Fruit fly (Drosophila melanogaster): ENCODE results near the gene Ref1.
A peak's percentile ranks its signal among the peaks of the same experiment; 100 is the strongest.

Gene Ref1

DNA sequence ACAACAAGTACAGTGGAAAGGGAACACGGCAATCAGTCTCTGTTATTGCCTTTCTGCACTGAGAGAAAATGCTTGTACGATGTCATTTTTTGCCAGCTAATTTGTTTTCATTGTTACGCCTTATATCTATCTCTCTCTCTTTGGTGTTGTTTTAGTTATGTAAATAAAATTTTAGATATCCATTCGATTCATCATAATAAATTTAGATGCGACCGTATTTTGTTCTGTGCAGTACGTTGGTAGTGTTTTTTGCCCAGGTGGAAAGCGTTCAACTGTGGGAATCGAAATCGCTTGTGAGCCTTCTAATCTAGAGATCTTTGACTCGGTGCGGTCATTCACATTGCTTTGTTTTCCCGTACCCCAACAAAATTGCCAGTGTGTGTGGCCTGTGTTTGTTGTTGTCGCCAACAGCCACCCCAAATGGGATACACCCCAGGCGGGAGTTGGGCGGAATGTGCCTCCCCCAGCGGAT is 4.4 kb downstream of the Ref1 start (continued):
- TF ChIP-seq B-H2 (GFP tag; optimal IDR thresholded peaks at IDR 0.05) (peak; percentile 65), corto (GFP tag; optimal IDR thresholded peaks at IDR 0.05) (peak; percentile 92), CG1792 (GFP tag; optimal IDR thresholded peaks at IDR 0.05) (peak; percentile 89), odd (GFP tag; optimal IDR thresholded peaks at IDR 0.05) (peak; percentile 77), CG33213 (GFP tag; optimal IDR thresholded peaks at IDR 0.05) (peak; percentile 89), Eip74EF (GFP tag; optimal IDR thresholded peaks at IDR 0.05) (peak in 1 of 2 experiments; percentile 72), zen (tag; optimal IDR thresholded peaks at IDR 0.05) (peak; percentile 90), Ets97D (GFP tag; optimal IDR thresholded peaks at IDR 0.05) (peak; percentile 71), CTCF (GFP tag; optimal IDR thresholded peaks at IDR 0.05) (peak; percentile 64), slou (GFP tag; optimal IDR thresholded peaks at IDR 0.05) (peak; percentile 71), NFAT (GFP tag; IDR thresholded peaks at IDR 0.05) (no peak), zfh2 (GFP tag; optimal IDR thresholded peaks at IDR 0.05) (peak; percentile 82), CG10274 (GFP tag; optimal IDR thresholded peaks at IDR 0.05) (peak; percentile 79), CG6813 (GFP tag; optimal IDR thresholded peaks at IDR 0.05) (peak; percentile 87), Antp (GFP tag; optimal IDR thresholded peaks at IDR 0.05) (peak; percentile 84), D19A (tag; optimal IDR thresholded peaks at IDR 0.05) (peak; percentile 88), CG4707 (GFP tag; optimal IDR thresholded peaks at IDR 0.05) (peak; percentile 80), nom (GFP tag; optimal IDR thresholded peaks at IDR 0.05) (peak; percentile 83), HLH54F (GFP tag; optimal IDR thresholded peaks at IDR 0.05) (peak; percentile 89), dpn (GFP tag; optimal IDR thresholded peaks at IDR 0.05) (peak; percentile 89 to 93), kah (GFP tag; optimal IDR thresholded peaks at IDR 0.05) (peak; percentile 73), pan (optimal IDR thresholded peaks at IDR 0.05) (no peak), pan (GFP tag; optimal IDR thresholded peaks at IDR 0.05 in 1 of 2, IDR thresholded peaks at IDR 0.05 in 1 of 2) (no peak), CG8478 (optimal IDR thresholded peaks at IDR 0.05) (no peak), CG14710 (tag; optimal IDR thresholded peaks at IDR 0.05) (peak; percentile 85), CG1603 (tag; optimal IDR thresholded peaks at IDR 0.05) (peak; percentile 82), CG31365 (tag; optimal IDR thresholded peaks at IDR 0.05) (peak; percentile 54), twi (tag; optimal IDR thresholded peaks at IDR 0.05) (peak; percentile 58), CG5245 (GFP tag; optimal IDR thresholded peaks at IDR 0.05) (peak; percentile 91), CG12391 (tag; optimal IDR thresholded peaks at IDR 0.05) (peak; percentile 91), Fer2 (tag; optimal IDR thresholded peaks at IDR 0.05) (peak; percentile 64), CG12659 (GFP tag; optimal IDR thresholded peaks at IDR 0.05) (peak; percentile 84), lola (GFP tag; optimal IDR thresholded peaks at IDR 0.05) (peak in 1 of 3 experiments; percentile 80), ham (GFP tag; IDR thresholded peaks at IDR 0.05) (no peak), CG34376 (GFP tag; optimal IDR thresholded peaks at IDR 0.05) (peak; percentile 86), CG8924 (tag; optimal IDR thresholded peaks at IDR 0.05) (peak; percentile 91), caup (GFP tag; optimal IDR thresholded peaks at IDR 0.05; ENCODE audit: severe bottlenecking) (peak; percentile 92), CG1647 (GFP tag; optimal IDR thresholded peaks at IDR 0.05) (peak; percentile 86), Jarid2 (GFP tag; optimal IDR thresholded peaks at IDR 0.05) (peak; percentile 54), crp (GFP tag; optimal IDR thresholded peaks at IDR 0.05) (peak in 1 of 2 experiments; percentile 45), CG3163 (GFP tag; optimal IDR thresholded peaks at IDR 0.05) (peak; percentile 79), CG10209 (GFP tag; optimal IDR thresholded peaks at IDR 0.05) (peak; percentile 90), CG16779 (GFP tag; IDR thresholded peaks at IDR 0.05) (no peak), al (GFP tag; IDR thresholded peaks at IDR 0.05) (no peak), Stat92E (GFP tag; optimal IDR thresholded peaks at IDR 0.05) (peak in 1 of 3 experiments; percentile 62), CG1602 (GFP tag; optimal IDR thresholded peaks at IDR 0.05) (peak; percentile 82), CG15514 (GFP tag; optimal IDR thresholded peaks at IDR 0.05) (peak; percentile 81), Rfx (GFP tag; IDR thresholded peaks at IDR 0.05) (no peak), CG10979 (tag; optimal IDR thresholded peaks at IDR 0.05) (peak; percentile 92)

Data from whole organism, embryonic.